In the genomic region with DNA sequence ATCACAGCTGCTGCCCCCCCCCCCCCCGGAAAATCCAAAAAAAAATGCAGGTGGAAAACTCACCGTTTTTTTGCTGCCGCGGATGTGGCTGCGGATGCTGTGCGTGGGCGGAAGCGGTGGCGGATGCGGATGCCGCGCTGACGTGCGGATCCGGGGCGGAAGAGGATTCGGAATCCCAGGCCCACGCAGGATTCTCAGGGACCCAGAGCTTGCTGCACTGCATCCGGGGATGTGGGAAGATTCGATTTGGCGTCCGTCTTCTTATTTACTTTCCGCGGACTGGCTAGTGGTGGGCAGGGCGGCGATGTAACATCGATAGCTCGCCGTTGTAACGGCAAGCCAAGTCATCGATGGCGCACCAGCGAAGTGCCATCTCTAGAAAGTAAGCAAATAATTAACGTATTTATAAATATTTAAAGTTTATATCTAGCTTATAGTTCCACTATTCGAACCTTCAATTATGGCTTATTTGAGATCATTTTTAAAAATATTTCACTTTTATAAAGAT, we compare ENCODE assay signal across 1 fruit fly cellular context.
TF ChIP-seq lines count a peak whose summit lies in the region.

TSS of gene CG4615 (minus strand) at position 288 of the 508 bp plus-strand sequence.

TF ChIP-seq in whole organism, embryonic, 481 proteins besides CTCF, POLR2A, EP300 and RAD21 (continued from another document):
- no peak for TF ChIP-seq CG11398 (GFP tag; optimal IDR thresholded peaks at IDR 0.05; lab: Kevin White, UChicago)
- peak; percentile 64 for TF ChIP-seq pzg (GFP tag; optimal IDR thresholded peaks at IDR 0.05; lab: Kevin White, UChicago)
- TF ChIP-seq ab (GFP tag; optimal IDR thresholded peaks at IDR 0.05; lab: Kevin White, UChicago): no peak
- TF ChIP-seq MBD-R2 (GFP tag; IDR thresholded peaks at IDR 0.05; lab: Robert Waterston, UW): peak; percentile 85
- peak; percentile 44 for TF ChIP-seq Ets97D (GFP tag; optimal IDR thresholded peaks at IDR 0.05; lab: Kevin White, UChicago)
- TF ChIP-seq CG6654 (GFP tag; optimal IDR thresholded peaks at IDR 0.05; lab: Kevin White, UChicago): no peak
- no peak for TF ChIP-seq chif (GFP tag; optimal IDR thresholded peaks at IDR 0.05; lab: Kevin White, UChicago)
- peak; percentile 50 for TF ChIP-seq Dp (GFP tag; optimal IDR thresholded peaks at IDR 0.05; lab: Kevin White, UChicago)
- TF ChIP-seq CG9797 (GFP tag; optimal IDR thresholded peaks at IDR 0.05; lab: Kevin White, UChicago): peak; percentile 15
- TF ChIP-seq CG11093 (GFP tag; IDR thresholded peaks at IDR 0.05; lab: Robert Waterston, UW): no peak
- TF ChIP-seq row (GFP tag; IDR thresholded peaks at IDR 0.05; lab: Robert Waterston, UW): peak; percentile 52
- TF ChIP-seq unc-4 (GFP tag; IDR thresholded peaks at IDR 0.05; lab: Robert Waterston, UW; ENCODE audit: partially characterized antibody): peak; percentile 92
- peak; percentile 77 for TF ChIP-seq CG11456 (GFP tag; IDR thresholded peaks at IDR 0.05; lab: Robert Waterston, UW)
- peak; percentile 30 for TF ChIP-seq CG17328 (GFP tag; IDR thresholded peaks at IDR 0.05; lab: Robert Waterston, UW)
- TF ChIP-seq gfzf (GFP tag; optimal IDR thresholded peaks at IDR 0.05; lab: Kevin White, UChicago): peak; percentile 19
- TF ChIP-seq CG15514 (GFP tag; optimal IDR thresholded peaks at IDR 0.05; lab: Kevin White, UChicago): peak; percentile 54
- peak; percentile 86 for TF ChIP-seq Doc3 (GFP tag; IDR thresholded peaks at IDR 0.05; lab: Robert Waterston, UW; ENCODE audit: partially characterized antibody)
- TF ChIP-seq hb (GFP tag; IDR thresholded peaks at IDR 0.05; lab: Robert Waterston, UW; ENCODE audit: partially characterized antibody): peak; percentile 68
- peak; percentile 82; the same call in 2 of the 3 replicates for TF ChIP-seq sr (GFP tag; IDR thresholded peaks at IDR 0.05; lab: Robert Waterston, UW)
- TF ChIP-seq Adf1 (GFP tag; IDR thresholded peaks at IDR 0.05; lab: Robert Waterston, UW): peak; percentile 9; the same call in 1 of the 2 replicates
- no peak for TF ChIP-seq fd3F (GFP tag; optimal IDR thresholded peaks at IDR 0.05; lab: Kevin White, UChicago)
- TF ChIP-seq chm (GFP tag; IDR thresholded peaks at IDR 0.05; lab: Robert Waterston, UW): peak; percentile 11; the same call in 1 of the 2 replicates
- peak; percentile 46 for TF ChIP-seq CG14441 (GFP tag; IDR thresholded peaks at IDR 0.05; lab: Robert Waterston, UW)
- TF ChIP-seq hbn (GFP tag; IDR thresholded peaks at IDR 0.05; lab: Robert Waterston, UW; ENCODE audit: partially characterized antibody): peak; percentile 85
- peak; percentile 30 for TF ChIP-seq YL-1 (GFP tag; optimal IDR thresholded peaks at IDR 0.05; lab: Kevin White, UChicago)
- TF ChIP-seq ftz-f1 (GFP tag; optimal IDR thresholded peaks at IDR 0.05; lab: Kevin White, UChicago): peak; percentile 1
- TF ChIP-seq sob (GFP tag; IDR thresholded peaks at IDR 0.05; lab: Robert Waterston, UW): peak; percentile 19; the same call in 1 of the 2 replicates
- TF ChIP-seq Fer3 (tag; optimal IDR thresholded peaks at IDR 0.05; lab: Kevin White, UChicago): peak; percentile 2
- peak; percentile 69; the same call in 3 of the 4 replicates for TF ChIP-seq chinmo (GFP tag; IDR thresholded peaks at IDR 0.05; lab: Robert Waterston, UW; ENCODE audit: partially characterized antibody)
- TF ChIP-seq HLH4C (GFP tag; IDR thresholded peaks at IDR 0.05; lab: Robert Waterston, UW; ENCODE audit: partially characterized antibody): peak; percentile 70
- TF ChIP-seq MESR4 (GFP tag; optimal IDR thresholded peaks at IDR 0.05; lab: Kevin White, UChicago): peak; percentile 43
- TF ChIP-seq crol (GFP tag; IDR thresholded peaks at IDR 0.05; lab: Robert Waterston, UW): peak; percentile 49; the same call in 1 of the 2 replicates
- no peak for TF ChIP-seq D (optimal IDR thresholded peaks at IDR 0.05; lab: Kevin White, UChicago)
- TF ChIP-seq D (GFP tag; optimal IDR thresholded peaks at IDR 0.05; lab: Kevin White, UChicago): no peak
- TF ChIP-seq CG13775 (GFP tag; optimal IDR thresholded peaks at IDR 0.05; lab: Kevin White, UChicago): peak; percentile 100
- TF ChIP-seq Ptx1 (GFP tag; IDR thresholded peaks at IDR 0.05; lab: Robert Waterston, UW): peak; percentile 31; the same call in 1 of the 2 replicates
- TF ChIP-seq CG31224 (GFP tag; IDR thresholded peaks at IDR 0.05; lab: Robert Waterston, UW): peak; percentile 34; the same call in 1 of the 2 replicates
- peak; percentile 7; the same call in 1 of the 2 replicates for TF ChIP-seq al (GFP tag; IDR thresholded peaks at IDR 0.05; lab: Robert Waterston, UW)
- TF ChIP-seq sqz (GFP tag; optimal IDR thresholded peaks at IDR 0.05; lab: Kevin White, UChicago): peak; percentile 81
- TF ChIP-seq Med (GFP tag; lab: Kevin White, UChicago): peak; percentile 83
- peak; percentile 9; the same call in 1 of the 2 replicates for TF ChIP-seq peb (GFP tag; IDR thresholded peaks at IDR 0.05; lab: Robert Waterston, UW)
- TF ChIP-seq Xrp1 (GFP tag; IDR thresholded peaks at IDR 0.05; lab: Robert Waterston, UW): peak; percentile 43
- no peak for TF ChIP-seq C15 (GFP tag; IDR thresholded peaks at IDR 0.05; lab: Robert Waterston, UW)
- peak; percentile 80 for TF ChIP-seq sna (GFP tag; IDR thresholded peaks at IDR 0.05; lab: Robert Waterston, UW; ENCODE audit: partially characterized antibody)
- peak; percentile 74 for TF ChIP-seq Rfx (GFP tag; IDR thresholded peaks at IDR 0.05; lab: Robert Waterston, UW)
- TF ChIP-seq tna (GFP tag; IDR thresholded peaks at IDR 0.05; lab: Robert Waterston, UW; ENCODE audit: partially characterized antibody): peak; percentile 83
- peak; percentile 83 for TF ChIP-seq CG9932 (GFP tag; IDR thresholded peaks at IDR 0.05; lab: Robert Waterston, UW)
- peak; percentile 84 for TF ChIP-seq inv (GFP tag; IDR thresholded peaks at IDR 0.05; lab: Robert Waterston, UW; ENCODE audit: partially characterized antibody)
- peak; percentile 82 for TF ChIP-seq ato (GFP tag; IDR thresholded peaks at IDR 0.05; lab: Robert Waterston, UW; ENCODE audit: partially characterized antibody)
- no peak for TF ChIP-seq en (GFP tag; optimal IDR thresholded peaks at IDR 0.05; lab: Kevin White, UChicago)
- no peak for TF ChIP-seq CG4820 (GFP tag; optimal IDR thresholded peaks at IDR 0.05; lab: Kevin White, UChicago)
- peak; percentile 75 for TF ChIP-seq slbo (GFP tag; IDR thresholded peaks at IDR 0.05; lab: Robert Waterston, UW)
- peak; percentile 76 for TF ChIP-seq NFAT (GFP tag; IDR thresholded peaks at IDR 0.05; lab: Robert Waterston, UW)
- TF ChIP-seq CG6791 (GFP tag; IDR thresholded peaks at IDR 0.05; lab: Robert Waterston, UW; ENCODE audit: partially characterized antibody): peak; percentile 85
- no peak for TF ChIP-seq fu2 (GFP tag; optimal IDR thresholded peaks at IDR 0.05; lab: Kevin White, UChicago)
- peak; percentile 88 for TF ChIP-seq CG42726 (GFP tag; IDR thresholded peaks at IDR 0.05; lab: Robert Waterston, UW; ENCODE audit: partially characterized antibody)
- peak; percentile 89 for TF ChIP-seq Scr (GFP tag; IDR thresholded peaks at IDR 0.05; lab: Robert Waterston, UW; ENCODE audit: partially characterized antibody)
- TF ChIP-seq unpg (GFP tag; optimal IDR thresholded peaks at IDR 0.05; lab: Kevin White, UChicago): no peak
- TF ChIP-seq Xbp1 (GFP tag; optimal IDR thresholded peaks at IDR 0.05; lab: Kevin White, UChicago): peak; percentile 18
- peak; percentile 69 for TF ChIP-seq CG2129 (GFP tag; IDR thresholded peaks at IDR 0.05; lab: Robert Waterston, UW; ENCODE audit: partially characterized antibody)
- peak; percentile 67 for TF ChIP-seq nerfin-2 (GFP tag; IDR thresholded peaks at IDR 0.05; lab: Robert Waterston, UW; ENCODE audit: partially characterized antibody)
- peak; percentile 7; the same call in 1 of the 3 replicates for TF ChIP-seq Dbx (GFP tag; IDR thresholded peaks at IDR 0.05; lab: Robert Waterston, UW)
- no peak for TF ChIP-seq CG18764 (GFP tag; optimal IDR thresholded peaks at IDR 0.05; lab: Kevin White, UChicago)
- no peak for TF ChIP-seq CG8290 (GFP tag; optimal IDR thresholded peaks at IDR 0.05; lab: Kevin White, UChicago)
- peak in 1 of 2 experiments; percentile 53 for TF ChIP-seq CG8290 (tag; optimal IDR thresholded peaks at IDR 0.05; lab: Kevin White, UChicago)
- TF ChIP-seq Myb (GFP tag; optimal IDR thresholded peaks at IDR 0.05; lab: Kevin White, UChicago): peak; percentile 69
- peak; percentile 14 for TF ChIP-seq HmgZ (tag; optimal IDR thresholded peaks at IDR 0.05; lab: Kevin White, UChicago)
- TF ChIP-seq vnd (GFP tag; IDR thresholded peaks at IDR 0.05; lab: Robert Waterston, UW; ENCODE audit: partially characterized antibody): peak; percentile 77
- peak; percentile 92 for TF ChIP-seq amos (GFP tag; IDR thresholded peaks at IDR 0.05; lab: Robert Waterston, UW; ENCODE audit: partially characterized antibody)
- TF ChIP-seq CG30020 (tag; optimal IDR thresholded peaks at IDR 0.05; lab: Kevin White, UChicago): no peak
- TF ChIP-seq CG7357 (GFP tag; IDR thresholded peaks at IDR 0.05; lab: Robert Waterston, UW): no peak
- TF ChIP-seq ap (GFP tag; IDR thresholded peaks at IDR 0.05; lab: Robert Waterston, UW): no peak
- peak; percentile 56 for TF ChIP-seq CG6272 (GFP tag; IDR thresholded peaks at IDR 0.05; lab: Robert Waterston, UW)
- no peak for TF ChIP-seq ken (GFP tag; IDR thresholded peaks at IDR 0.05; lab: Robert Waterston, UW)
- peak; percentile 50 for TF ChIP-seq lilli (GFP tag; optimal IDR thresholded peaks at IDR 0.05; lab: Kevin White, UChicago)
- 0 out of 2 replicates have a peak, but pooled peaks have one; percentile 28 for TF ChIP-seq HLH3B (GFP tag; IDR thresholded peaks at IDR 0.05; lab: Robert Waterston, UW)
- TF ChIP-seq CG11247 (GFP tag; IDR thresholded peaks at IDR 0.05; lab: Robert Waterston, UW): peak; percentile 42; the same call in 1 of the 2 replicates
- TF ChIP-seq ara (GFP tag; IDR thresholded peaks at IDR 0.05; lab: Robert Waterston, UW): no peak
- TF ChIP-seq CG16813 (GFP tag; IDR thresholded peaks at IDR 0.05; lab: Robert Waterston, UW; ENCODE audit: partially characterized antibody): peak; percentile 84
- TF ChIP-seq zfh1 (GFP tag; IDR thresholded peaks at IDR 0.05; lab: Robert Waterston, UW): peak; percentile 73; the same call in 2 of the 3 replicates
- TF ChIP-seq CG5953 (GFP tag; IDR thresholded peaks at IDR 0.05; lab: Robert Waterston, UW): no peak
- TF ChIP-seq Sry-δ (GFP tag; optimal IDR thresholded peaks at IDR 0.05; lab: Kevin White, UChicago): peak; percentile 87
- TF ChIP-seq gem (tag; optimal IDR thresholded peaks at IDR 0.05; lab: Kevin White, UChicago): no peak
- peak; percentile 76; the same call in 2 of the 3 replicates for TF ChIP-seq mld (GFP tag; IDR thresholded peaks at IDR 0.05; lab: Robert Waterston, UW; ENCODE audit: partially characterized antibody)
- TF ChIP-seq lmd (GFP tag; IDR thresholded peaks at IDR 0.05; lab: Robert Waterston, UW): peak; percentile 36; the same call in 1 of the 2 replicates
- TF ChIP-seq wor (GFP tag; IDR thresholded peaks at IDR 0.05; lab: Robert Waterston, UW): 0 out of 2 replicates have a peak, but pooled peaks have one; percentile 2
- 0 out of 2 replicates have a peak, but pooled peaks have one; percentile 2 for TF ChIP-seq klu (GFP tag; IDR thresholded peaks at IDR 0.05; lab: Robert Waterston, UW)
- no peak for TF ChIP-seq CG13296 (GFP tag; optimal IDR thresholded peaks at IDR 0.05; lab: Kevin White, UChicago)
- peak; percentile 3; the same call in 1 of the 2 replicates for TF ChIP-seq onecut (GFP tag; IDR thresholded peaks at IDR 0.05; lab: Robert Waterston, UW)
- 0 out of 2 replicates have a peak, but pooled peaks have one; percentile 26 for TF ChIP-seq ranshi (GFP tag; IDR thresholded peaks at IDR 0.05; lab: Robert Waterston, UW)
- TF ChIP-seq knrl (GFP tag; IDR thresholded peaks at IDR 0.05; lab: Robert Waterston, UW; ENCODE audit: partially characterized antibody): peak; percentile 89
- TF ChIP-seq E2f2 (GFP tag; IDR thresholded peaks at IDR 0.05; lab: Robert Waterston, UW): peak; percentile 59
- TF ChIP-seq mam (GFP tag; optimal IDR thresholded peaks at IDR 0.05; lab: Kevin White, UChicago): peak; percentile 1
- TF ChIP-seq tgo (GFP tag; IDR thresholded peaks at IDR 0.05; lab: Robert Waterston, UW): peak; percentile 16; the same call in 1 of the 3 replicates
- no peak for TF ChIP-seq kay (GFP tag; optimal IDR thresholded peaks at IDR 0.05; lab: Kevin White, UChicago)
- TF ChIP-seq pan (optimal IDR thresholded peaks at IDR 0.05; lab: Kevin White, UChicago): no peak
- peak in 1 of 2 experiments; percentile 18 for TF ChIP-seq pan (GFP tag; optimal IDR thresholded peaks at IDR 0.05 in 1 of 2, IDR thresholded peaks at IDR 0.05 in 1 of 2)
- no peak for TF ChIP-seq mirr (GFP tag; optimal IDR thresholded peaks at IDR 0.05; lab: Kevin White, UChicago)
- peak; percentile 95 for TF ChIP-seq Bgb (GFP tag; IDR thresholded peaks at IDR 0.05; lab: Robert Waterston, UW; ENCODE audit: partially characterized antibody)
- TF ChIP-seq Gug (GFP tag; IDR thresholded peaks at IDR 0.05; lab: Robert Waterston, UW): peak; percentile 74
- TF ChIP-seq CG3995 (GFP tag; optimal IDR thresholded peaks at IDR 0.05; lab: Kevin White, UChicago): peak; percentile 74
- peak; percentile 74 for TF ChIP-seq CG7963 (GFP tag; IDR thresholded peaks at IDR 0.05; lab: Robert Waterston, UW; ENCODE audit: partially characterized antibody)
- peak; percentile 35 for TF ChIP-seq stwl (tag; optimal IDR thresholded peaks at IDR 0.05; lab: Kevin White, UChicago)
- no peak for TF ChIP-seq prd (optimal IDR thresholded peaks at IDR 0.05; lab: Kevin White, UChicago)
- peak; percentile 37; the same call in 1 of the 3 replicates for TF ChIP-seq prd (GFP tag; IDR thresholded peaks at IDR 0.05; lab: Robert Waterston, UW)
- TF ChIP-seq vvl (GFP tag; IDR thresholded peaks at IDR 0.05; lab: Robert Waterston, UW): peak; percentile 30
- peak; percentile 25 for TF ChIP-seq CG1603 (tag; optimal IDR thresholded peaks at IDR 0.05; lab: Kevin White, UChicago)
- no peak for TF ChIP-seq gsb (GFP tag; IDR thresholded peaks at IDR 0.05; lab: Robert Waterston, UW)
